Worm (Caenorhabditis elegans): ENCODE measurements around the gene W09C2.10.

DNA sequence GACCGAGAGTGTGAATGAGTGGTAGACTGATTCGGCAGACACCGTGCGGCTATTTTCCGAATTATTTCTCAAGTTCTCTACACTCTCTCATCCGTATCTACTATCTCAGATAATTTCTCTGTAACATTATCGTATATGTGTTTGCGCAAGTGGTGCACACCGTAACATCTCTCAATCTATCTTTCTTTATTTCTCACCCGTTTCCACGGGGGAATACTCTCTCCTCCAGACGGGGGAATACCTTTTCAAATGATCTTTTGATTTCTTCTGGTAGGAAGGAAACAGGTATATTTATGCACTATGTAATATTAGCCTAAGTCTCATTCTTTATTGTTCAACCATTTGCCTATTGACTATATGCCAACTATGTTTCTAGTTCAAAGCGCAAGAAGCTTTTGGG lies 42.2 kb upstream of the W09C2.10 start:
- TF ChIP-seq daf-8 (GFP tag; IDR thresholded peaks at IDR 0.05) (no peak), skn-1 (tag; optimal IDR thresholded peaks at IDR 0.05) (no peak), snpc-4 (tag; optimal IDR thresholded peaks at IDR 0.05) (no peak), ztf-11 (tag; optimal IDR thresholded peaks at IDR 0.05) (no peak), mdl-1 (tag; optimal IDR thresholded peaks at IDR 0.05) (no peak)
